Fruit fly (Drosophila melanogaster): Measurements from ENCODE around the gene CG7227.

Gene CG7227

DNA sequence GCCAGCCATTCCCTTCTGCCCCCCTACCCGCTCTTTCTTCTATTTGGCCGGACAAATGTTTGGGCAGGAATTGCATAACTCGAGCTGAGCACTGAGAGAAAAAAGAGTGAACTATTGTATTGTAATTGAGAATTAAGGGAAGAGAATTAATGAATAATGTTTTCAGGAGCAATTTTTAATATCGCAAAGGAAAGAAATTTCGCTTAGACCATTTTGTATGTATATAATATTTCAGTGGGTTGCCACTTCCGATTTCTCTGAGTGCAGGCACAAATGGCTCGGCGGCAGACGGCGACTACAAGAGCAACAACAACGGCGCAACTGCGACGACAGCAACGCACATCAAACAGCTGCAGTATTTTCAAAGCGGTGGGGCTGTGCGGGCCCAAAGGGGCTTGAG is 33.3 kb downstream of the CG7227 start:
- TF ChIP-seq noc (tag; optimal IDR thresholded peaks at IDR 0.05) = peak; percentile 45

DNA sequence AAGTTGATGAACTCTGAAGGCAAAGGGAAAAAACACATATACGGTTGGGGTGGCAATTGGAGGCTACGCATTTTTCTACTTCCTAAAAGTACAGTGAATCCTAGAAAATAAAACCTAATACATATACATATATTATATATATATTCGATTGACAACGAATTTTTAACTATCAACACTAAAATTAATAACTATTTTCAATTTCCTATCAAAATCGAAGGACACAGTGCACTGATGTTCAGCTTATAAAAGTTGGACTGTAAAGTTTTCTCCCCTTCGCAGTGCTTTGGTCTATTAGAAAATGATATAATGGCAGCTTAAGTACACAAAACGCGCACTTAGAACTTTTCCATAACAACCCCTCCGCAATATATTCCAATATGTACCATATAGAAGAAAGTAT is 35.1 kb downstream of the CG7227 start:
- TF ChIP-seq noc (tag; optimal IDR thresholded peaks at IDR 0.05) = no peak

DNA sequence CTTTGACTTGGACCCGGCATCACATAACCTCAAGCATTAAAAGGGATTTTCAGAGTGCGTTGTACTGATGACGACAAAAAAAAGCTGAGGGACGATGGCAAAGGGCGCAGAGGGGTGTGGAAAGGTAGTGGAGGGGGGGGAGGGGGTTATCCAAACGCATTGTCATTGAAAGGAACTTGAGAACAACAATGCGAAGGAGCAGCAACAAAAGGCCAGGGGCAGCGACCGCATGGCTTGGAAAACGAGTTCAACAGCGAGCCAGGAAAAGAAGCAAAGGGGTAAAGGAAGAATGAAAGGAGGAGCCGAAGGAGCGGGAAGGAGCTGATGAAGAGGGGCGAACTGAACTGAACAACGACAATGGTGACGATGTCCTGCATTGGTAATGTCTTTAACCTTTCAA is 35.7 kb downstream of the CG7227 start:
- TF ChIP-seq noc (tag; optimal IDR thresholded peaks at IDR 0.05) = no peak

- TF ChIP-seq noc (tag; optimal IDR thresholded peaks at IDR 0.05) = peak; percentile 74
These were observed 37.1 kb downstream of the CG7227 start for dm6 chr2L:7960581-7961530.

- TF ChIP-seq noc (tag; optimal IDR thresholded peaks at IDR 0.05) = peak; percentile 44
These were observed 40.7 kb downstream of the CG7227 start for dm6 chr2L:7957068-7957868.

DNA sequence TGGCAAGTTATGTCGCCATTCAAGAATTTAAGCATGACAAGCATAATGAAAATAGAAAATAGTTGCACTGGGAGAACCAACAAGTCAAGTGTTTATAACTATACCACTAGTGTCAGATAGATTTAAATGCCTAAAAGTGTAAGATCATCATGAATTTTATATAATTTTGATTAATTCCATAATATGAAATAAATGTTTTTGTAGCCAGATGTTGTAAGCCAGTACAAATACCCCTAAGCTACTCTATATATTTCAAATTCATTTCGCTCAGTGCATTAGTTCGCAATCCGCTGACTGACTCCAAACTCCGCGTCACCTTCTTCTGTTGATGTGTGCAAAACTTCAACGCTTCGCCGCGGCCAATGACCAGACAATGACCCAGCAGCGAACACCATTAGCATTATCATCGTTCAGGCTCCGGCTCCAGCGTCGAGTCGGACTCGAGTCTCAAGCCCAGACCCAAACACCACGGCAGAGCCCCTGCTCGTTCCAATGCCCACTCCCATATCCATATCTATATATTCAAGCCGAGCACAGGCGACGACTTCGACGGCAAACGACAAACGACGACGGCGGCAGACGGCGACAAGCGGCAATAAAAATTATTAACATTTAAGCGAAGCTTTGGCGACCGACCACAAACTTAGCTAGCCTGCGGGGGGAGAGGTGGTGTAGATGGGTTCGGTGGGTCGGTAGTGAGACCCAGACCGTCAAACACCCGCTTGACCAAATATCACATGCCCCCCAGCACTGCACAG is 41.5 kb downstream of the CG7227 start:
- no peak for TF ChIP-seq noc (tag; optimal IDR thresholded peaks at IDR 0.05)

DNA sequence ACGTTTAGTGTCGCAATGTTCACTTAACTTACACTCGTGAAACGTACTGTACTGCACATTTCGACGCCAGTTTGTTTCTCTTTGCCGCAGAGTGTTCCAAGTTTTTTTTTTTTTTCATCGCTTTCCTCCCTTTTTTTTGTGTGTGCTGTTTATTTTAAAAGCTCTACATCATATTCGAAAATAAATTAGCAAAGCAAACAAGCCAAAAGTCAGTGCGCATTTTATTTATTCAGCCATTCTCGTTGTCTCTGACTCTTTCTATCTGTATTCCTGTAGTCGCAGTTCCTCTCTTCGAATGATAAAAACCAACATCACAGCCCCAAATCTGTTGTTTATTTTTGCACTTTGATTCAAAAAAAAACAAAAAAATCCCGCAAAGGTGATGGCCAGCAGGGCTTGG is 43.4 kb downstream of the CG7227 start:
- TF ChIP-seq noc (tag; optimal IDR thresholded peaks at IDR 0.05) = peak; percentile 50

DNA sequence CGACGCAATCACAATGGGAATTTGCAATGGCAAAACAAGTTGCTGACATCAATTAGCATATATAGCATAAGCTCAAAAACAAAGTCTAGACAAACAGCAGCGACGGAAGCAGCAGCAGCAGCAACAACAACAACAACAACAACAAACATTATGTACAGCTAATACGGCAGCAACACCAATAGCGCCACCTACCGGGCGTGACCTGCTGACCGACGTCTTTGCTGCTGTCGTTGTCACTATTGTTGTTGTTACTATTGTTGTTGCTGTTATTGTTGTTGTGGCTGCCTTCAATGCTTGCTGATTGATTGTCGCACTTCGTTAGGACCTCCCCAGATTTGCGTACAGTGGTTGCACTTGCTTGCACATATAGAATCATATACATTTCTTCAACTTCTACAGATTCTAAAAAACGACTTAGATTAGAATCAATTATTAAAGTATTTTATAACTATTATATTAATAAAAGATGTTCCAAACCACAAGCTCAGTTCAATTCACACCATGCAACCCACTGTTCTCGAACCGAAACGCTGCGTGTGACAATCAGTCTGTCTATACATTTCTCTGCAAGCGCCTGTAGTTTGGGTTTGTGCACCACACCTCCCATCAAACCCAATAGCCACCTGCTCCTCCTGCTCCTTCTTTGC is 44.5 kb downstream of the CG7227 start:
- TF ChIP-seq noc (tag; optimal IDR thresholded peaks at IDR 0.05) = no peak

- TF ChIP-seq noc (tag; optimal IDR thresholded peaks at IDR 0.05) = no peak
These were observed 45.6 kb downstream of the CG7227 start for dm6 chr2L:7952351-7952750.

DNA sequence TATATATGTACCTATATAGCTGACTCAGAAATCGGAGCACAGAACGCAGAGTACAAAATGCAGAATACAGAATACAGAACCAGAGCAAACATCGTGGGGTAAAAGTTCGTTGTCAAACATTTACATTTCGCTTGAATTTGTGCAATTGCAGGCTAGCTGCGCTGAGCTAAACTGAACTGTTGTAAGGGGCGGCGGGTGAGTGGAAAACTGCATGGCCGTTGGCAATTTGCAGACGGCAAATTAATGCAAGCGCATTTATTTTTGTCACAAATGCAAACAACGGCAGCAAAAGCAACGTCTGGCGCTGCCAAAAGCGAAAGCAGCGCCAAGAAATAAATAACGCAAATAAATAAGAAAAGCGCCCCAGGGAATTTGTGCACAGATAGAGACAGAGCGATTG is 46.0 kb downstream of the CG7227 start:
- TF ChIP-seq noc (tag; optimal IDR thresholded peaks at IDR 0.05) = no peak

dm6 chr2L:7949788-7950187 is 48.2 kb downstream of the CG7227 start:
- TF ChIP-seq noc (tag; optimal IDR thresholded peaks at IDR 0.05) = no peak

- no peak for TF ChIP-seq noc (tag; optimal IDR thresholded peaks at IDR 0.05)
These were observed 48.9 kb downstream of the CG7227 start for dm6 chr2L:7949016-7949415.

dm6 chr2L:7945037-7945436 is 52.9 kb downstream of the CG7227 start:
- no peak for TF ChIP-seq noc (tag; optimal IDR thresholded peaks at IDR 0.05)
